Worm (Caenorhabditis elegans) whole organism, midembryonic: ENCODE data around the gene C25A8.1.

Experiments
- T22C8.4 ChIP-seq: fragments of 200-800 bp; sonication (Bioruptor generic); IDR thresholded peaks from 2 replicates; pipeline ENCODE4 v1.3.6; 2022; ENCODE audit warnings: missing genetic modification characterization, missing compliant biosample characterization
- cog-1 ChIP-seq: sonication (generic microtip); optimal IDR thresholded peaks from 2 replicates; lab custom pipeline; 2016; ENCODE audit warnings: missing genetic modification characterization, missing compliant biosample characterization
- flt-1 ChIP-seq: fragments of 200-800 bp; sonication (Bioruptor generic); IDR thresholded peaks from 2 replicates; pipeline ENCODE4 v1.3.6; 2022; ENCODE audit warnings: missing genetic modification characterization, missing compliant biosample characterization
- klf-2 ChIP-seq: fragments of 200-800 bp; sonication (Bioruptor generic); conservative IDR thresholded peaks from 2 replicates; pipeline ENCODE4 v1.3.6; 2022; ENCODE audit warnings: missing genetic modification reagents, missing genetic modification characterization, missing compliant biosample characterization
- med-1 ChIP-seq: sonication (generic microtip); optimal IDR thresholded peaks from 2 replicates; lab custom pipeline; 2017; ENCODE audit warnings: missing genetic modification characterization, mild to moderate bottlenecking, missing compliant biosample characterization, antibody characterized with exemption, missing genetic modification reagents; ENCODE audit not compliant: insufficient read depth
- ref-1 ChIP-seq: fragments of 200-800 bp; sonication (Bioruptor generic); conservative IDR thresholded peaks from 2 replicates; pipeline ENCODE4 v1.3.6; 2022; ENCODE audit warnings: missing genetic modification reagents, missing genetic modification characterization, missing compliant biosample characterization
- tab-1 ChIP-seq: fragments of 200-800 bp; sonication (Bioruptor generic); IDR thresholded peaks from 2 replicates; pipeline ENCODE4 v1.3.6; 2022; ENCODE audit warnings: missing genetic modification characterization, missing compliant biosample characterization
- ztf-23 ChIP-seq: fragments of 200-800 bp; sonication (Bioruptor generic); IDR thresholded peaks from 2 replicates; pipeline ENCODE4 v1.3.6; 2022; ENCODE audit warnings: missing genetic modification reagents, missing genetic modification characterization, missing compliant biosample characterization
- ztf-29 ChIP-seq: fragments of 200-800 bp; sonication (Bioruptor generic); IDR thresholded peaks from 2 replicates; pipeline ENCODE4 v1.3.6; 2022; ENCODE audit warnings: missing genetic modification reagents, missing genetic modification characterization, missing compliant biosample characterization

DNA sequence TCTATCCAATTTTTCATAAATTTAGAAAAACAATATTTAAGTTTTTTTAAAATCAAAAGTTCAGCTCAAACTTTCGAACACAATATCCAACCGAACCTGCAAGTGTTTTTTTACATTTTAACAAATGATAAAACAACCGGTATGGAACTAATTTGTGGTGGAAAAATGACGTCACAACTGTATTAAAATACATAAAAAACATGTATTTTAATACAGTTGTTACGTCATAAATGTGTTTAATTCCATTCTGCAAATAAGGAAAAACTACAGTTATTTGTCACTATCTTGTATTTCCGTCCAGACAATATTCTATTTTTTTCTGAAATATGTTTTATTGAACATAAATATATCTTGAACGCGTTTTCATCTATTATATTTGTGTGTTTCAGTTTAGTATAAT is 1.3 kb downstream of the C25A8.1 start:
- TF ChIP-seq tab-1 (no peak), flt-1 (no peak), ztf-23 (no peak), med-1 (GFP tag; lab: Kevin White, UChicago) (no peak), cog-1 (no peak), T22C8.4 (GFP tag; lab: Robert Waterston, UW) (no peak), ztf-29 (GFP tag; lab: Robert Waterston, UW) (no peak), klf-2 (GFP tag; lab: Robert Waterston, UW) (no peak), ref-1 (GFP tag; lab: Robert Waterston, UW) (no peak)
